Fruit fly (Drosophila melanogaster) whole organism, embryonic: Measurements from ENCODE around the gene AOX4.

Experiments
- Atf3 ChIP-seq: fragments of 200-800 bp; sonication (Bioruptor generic); optimal IDR thresholded peaks from 3 replicates; lab custom pipeline; 2016; ENCODE audit warnings: missing biosample characterization, missing genetic modification characterization
- CG10209 ChIP-seq: fragments of 200-800 bp; sonication (Bioruptor generic); optimal IDR thresholded peaks from 3 replicates; lab custom pipeline; 2017; ENCODE audit warnings: missing biosample characterization, mild to moderate bottlenecking, missing genetic modification characterization, missing genetic modification reagents
- CG10979 ChIP-seq: fragments of 200-800 bp; sonication (Bioruptor generic); optimal IDR thresholded peaks from 2 replicates; lab custom pipeline; 2018; ENCODE audit warnings: missing biosample characterization, mild to moderate bottlenecking, missing genetic modification characterization, moderate library complexity
- CG11504 ChIP-seq: fragments of 200-800 bp; sonication (Bioruptor generic); optimal IDR thresholded peaks from 3 replicates; lab custom pipeline; 2019; ENCODE audit warnings: missing biosample characterization, mild to moderate bottlenecking, missing genetic modification characterization, moderate library complexity
- CG12391 ChIP-seq: fragments of 200-800 bp; sonication (Bioruptor generic); optimal IDR thresholded peaks from 3 replicates; lab custom pipeline; 2018; ENCODE audit warnings: missing biosample characterization, mild to moderate bottlenecking, missing genetic modification characterization, moderate library complexity
- CG13424 ChIP-seq: fragments of 200-800 bp; sonication (Bioruptor generic); optimal IDR thresholded peaks from 2 replicates; lab custom pipeline; 2019; ENCODE audit warnings: missing biosample characterization, mild to moderate bottlenecking, missing genetic modification characterization, moderate library complexity
- CG17328 ChIP-seq: fragments of 200-800 bp; sonication (Bioruptor generic); IDR thresholded peaks from 2 replicates; pipeline ENCODE4 v1.3.6; 2022; ENCODE audit warnings: missing biosample characterization, missing genetic modification characterization
- CG17802 ChIP-seq: fragments of 200-800 bp; sonication (Bioruptor generic); optimal IDR thresholded peaks from 2 replicates; lab custom pipeline; 2018; ENCODE audit warnings: missing biosample characterization, mild to moderate bottlenecking, missing genetic modification characterization, moderate library complexity
- CG18599 ChIP-seq: fragments of 200-800 bp; sonication (Bioruptor generic); optimal IDR thresholded peaks from 3 replicates; lab custom pipeline; 2017; ENCODE audit warnings: missing biosample characterization, missing genetic modification characterization, mild to moderate bottlenecking, moderate library complexity, missing genetic modification reagents
- CG18764 ChIP-seq: fragments of 200-800 bp; sonication (Bioruptor generic); optimal IDR thresholded peaks from 3 replicates; lab custom pipeline; 2016; ENCODE audit warnings: missing biosample characterization, missing genetic modification characterization
- CG2120 ChIP-seq: fragments of 200-800 bp; sonication (Bioruptor generic); optimal IDR thresholded peaks from 3 replicates; lab custom pipeline; 2016; ENCODE audit warnings: missing biosample characterization, missing genetic modification characterization
- CG31224 ChIP-seq: fragments of 200-800 bp; sonication (Bioruptor generic); IDR thresholded peaks from 2 replicates; pipeline ENCODE4 v1.3.6; 2022; ENCODE audit warnings: missing biosample characterization, missing genetic modification characterization
- CG31441 ChIP-seq: fragments of 200-800 bp; sonication (Bioruptor generic); IDR thresholded peaks from 2 replicates; pipeline ENCODE4 v1.3.6; 2022; ENCODE audit warnings: missing biosample characterization, missing genetic modification characterization
- CG32532 ChIP-seq: fragments of 200-800 bp; sonication (Bioruptor generic); IDR thresholded peaks from 2 replicates; pipeline ENCODE4 v1.3.6; 2022; ENCODE audit warnings: missing biosample characterization, missing genetic modification characterization
- CG6175 ChIP-seq: fragments of 200-800 bp; sonication (Bioruptor generic); IDR thresholded peaks from 3 replicates; pipeline ENCODE4 v1.3.6; 2022; ENCODE audit warnings: missing biosample characterization, missing genetic modification characterization
- CG6254 ChIP-seq: fragments of 200-800 bp; sonication (Bioruptor generic); optimal IDR thresholded peaks from 3 replicates; lab custom pipeline; 2017; ENCODE audit warnings: mild to moderate bottlenecking, missing biosample characterization, missing genetic modification reagents, missing genetic modification characterization
- CG7271 ChIP-seq: fragments of 200-800 bp; sonication (Bioruptor generic); optimal IDR thresholded peaks from 2 replicates; lab custom pipeline; 2018; ENCODE audit warnings: missing biosample characterization, mild to moderate bottlenecking, missing genetic modification characterization, moderate library complexity
- CG7963 ChIP-seq: fragments of 200-800 bp; sonication (Bioruptor generic); IDR thresholded peaks from 3 replicates; pipeline ENCODE4 v1.3.6; 2022; ENCODE audit warnings: missing biosample characterization, missing genetic modification characterization; ENCODE audit not compliant: partially characterized antibody
- CG8478 ChIP-seq: fragments of >200 bp; optimal IDR thresholded peaks from 2 replicates; lab custom pipeline; 2018
- CG9609 ChIP-seq: fragments of 200-800 bp; sonication (Bioruptor generic); optimal IDR thresholded peaks from 3 replicates; lab custom pipeline; 2016; ENCODE audit warnings: missing biosample characterization, missing genetic modification characterization
- Dip3 ChIP-seq: fragments of 200-800 bp; sonication (Bioruptor generic); optimal IDR thresholded peaks from 3 replicates; lab custom pipeline; 2016; ENCODE audit warnings: missing biosample characterization, missing genetic modification characterization
- Doc3 ChIP-seq: fragments of 200-800 bp; sonication (Bioruptor generic); IDR thresholded peaks from 3 replicates; pipeline ENCODE4 v1.3.6; 2022; ENCODE audit warnings: missing biosample characterization, missing genetic modification characterization; ENCODE audit not compliant: partially characterized antibody
- Drgx ChIP-seq: fragments of 200-800 bp; sonication (Bioruptor generic); IDR thresholded peaks from 2 replicates; pipeline ENCODE4 v1.3.6; 2022; ENCODE audit warnings: missing biosample characterization, missing genetic modification characterization
- Ets65A ChIP-seq: fragments of 200-800 bp; sonication (Bioruptor generic); peaks from one replicate; lab custom pipeline; 2016; ENCODE audit warnings: missing biosample characterization, missing genetic modification characterization
- HLH54F ChIP-seq: fragments of 200-800 bp; sonication (Bioruptor generic); optimal IDR thresholded peaks from 3 replicates; lab custom pipeline; 2016; ENCODE audit warnings: missing biosample characterization, missing genetic modification characterization
- HLHmδ ChIP-seq: fragments of 200-800 bp; sonication (Bioruptor generic); optimal IDR thresholded peaks from 2 replicates; lab custom pipeline; 2018; ENCODE audit warnings: missing biosample characterization, mild to moderate bottlenecking, missing genetic modification characterization, moderate library complexity
- Hand ChIP-seq: fragments of 200-800 bp; sonication (Bioruptor generic); optimal IDR thresholded peaks from 2 replicates; lab custom pipeline; 2017; ENCODE audit warnings: mild to moderate bottlenecking, missing biosample characterization, missing genetic modification reagents, missing genetic modification characterization
- Hr78 ChIP-seq, 2 experiments: fragments of 200-800 bp in 1 of 2; fragments of >200 bp in 1 of 2; sonication (Bioruptor generic) in 1 of 2; optimal IDR thresholded peaks; 2 replicates each; lab custom pipeline; 2017 to 2019; ENCODE audit warnings: missing biosample characterization in 2 of 2, missing genetic modification characterization in 2 of 2, mild to moderate bottlenecking in 1 of 2, moderate library complexity in 1 of 2
- Hsf ChIP-seq: fragments of 200-800 bp; sonication (Bioruptor generic); optimal IDR thresholded peaks from 3 replicates; lab custom pipeline; 2016; ENCODE audit warnings: missing biosample characterization, missing genetic modification characterization
- Kr ChIP-seq: fragments of 200-800 bp; sonication (Bioruptor generic); optimal IDR thresholded peaks from 2 replicates; lab custom pipeline; 2017; ENCODE audit warnings: missing biosample characterization, mild to moderate bottlenecking, missing genetic modification characterization
- Lim3 ChIP-seq: fragments of 200-800 bp; sonication (Bioruptor generic); IDR thresholded peaks from 2 replicates; pipeline ENCODE4 v1.3.6; 2022; ENCODE audit warnings: missing biosample characterization, missing genetic modification characterization
- Mad ChIP-seq: fragments of 200-800 bp; sonication (Bioruptor generic); optimal IDR thresholded peaks from 2 replicates; lab custom pipeline; 2016; ENCODE audit warnings: missing biosample characterization, missing genetic modification characterization
- Rfx ChIP-seq: fragments of 200-800 bp; sonication (Bioruptor generic); IDR thresholded peaks from 2 replicates; pipeline ENCODE4 v1.3.6; 2022; ENCODE audit warnings: missing biosample characterization, missing genetic modification characterization
- Spps ChIP-seq: fragments of 200-800 bp; sonication (Bioruptor generic); optimal IDR thresholded peaks from 2 replicates; lab custom pipeline; 2018; ENCODE audit warnings: missing biosample characterization, mild to moderate bottlenecking, missing genetic modification characterization
- ab ChIP-seq: fragments of 200-800 bp; sonication (Bioruptor generic); optimal IDR thresholded peaks from 2 replicates; lab custom pipeline; 2016; ENCODE audit warnings: missing biosample characterization, missing genetic modification characterization
- amos ChIP-seq: fragments of 200-800 bp; sonication (Bioruptor generic); IDR thresholded peaks from 2 replicates; pipeline ENCODE4 v1.3.6; 2022; ENCODE audit warnings: missing biosample characterization, missing genetic modification characterization; ENCODE audit not compliant: partially characterized antibody
- bigmax ChIP-seq: fragments of 200-800 bp; sonication (Bioruptor generic); optimal IDR thresholded peaks from 2 replicates; lab custom pipeline; 2018; ENCODE audit warnings: missing biosample characterization, mild to moderate bottlenecking, missing genetic modification characterization
- caup ChIP-seq: fragments of 200-800 bp; sonication (Bioruptor generic); optimal IDR thresholded peaks from 3 replicates; lab custom pipeline; 2017; ENCODE audit warnings: missing biosample characterization, mild to moderate bottlenecking, missing genetic modification characterization, moderate library complexity; ENCODE audit not compliant: severe bottlenecking
- cwo ChIP-seq: fragments of 200-800 bp; sonication (Bioruptor generic); optimal IDR thresholded peaks from 3 replicates; lab custom pipeline; 2017; ENCODE audit warnings: missing biosample characterization, missing genetic modification characterization, mild to moderate bottlenecking, moderate library complexity, missing genetic modification reagents
- dysf ChIP-seq: fragments of 200-800 bp; sonication (Bioruptor generic); IDR thresholded peaks from 3 replicates; pipeline ENCODE4 v1.3.6; 2022; ENCODE audit warnings: missing biosample characterization, missing genetic modification characterization
- ewg ChIP-seq: fragments of 200-800 bp; sonication (Bioruptor generic); optimal IDR thresholded peaks from 3 replicates; lab custom pipeline; 2017; ENCODE audit warnings: mild to moderate bottlenecking, missing biosample characterization, missing genetic modification reagents, missing genetic modification characterization
- h ChIP-seq: fragments of >200 bp; optimal IDR thresholded peaks from 2 replicates; lab custom pipeline; 2017
- pnt ChIP-seq: fragments of 200-800 bp; sonication (Bioruptor generic); optimal IDR thresholded peaks from 3 replicates; lab custom pipeline; 2016; ENCODE audit warnings: missing biosample characterization, missing genetic modification characterization
- sd ChIP-seq: fragments of 200-800 bp; sonication (Bioruptor generic); optimal IDR thresholded peaks from 3 replicates; lab custom pipeline; 2018; ENCODE audit warnings: missing biosample characterization, mild to moderate bottlenecking, missing genetic modification characterization, moderate library complexity
- shn ChIP-seq: fragments of 200-800 bp; sonication (Bioruptor generic); optimal IDR thresholded peaks from 3 replicates; lab custom pipeline; 2016; ENCODE audit warnings: missing biosample characterization, missing genetic modification characterization
- toy ChIP-seq: fragments of 200-800 bp; sonication (Bioruptor generic); IDR thresholded peaks from 2 replicates; pipeline ENCODE4 v1.3.6; 2022; ENCODE audit warnings: missing biosample characterization, missing genetic modification characterization
- trem ChIP-seq: fragments of 200-800 bp; optimal IDR thresholded peaks from 3 replicates; lab custom pipeline; 2019; ENCODE audit warnings: missing biosample characterization, mild to moderate bottlenecking, missing genetic modification characterization, moderate library complexity
- usp ChIP-seq: fragments of >200 bp; optimal IDR thresholded peaks from 2 replicates; lab custom pipeline; 2017; ENCODE audit warnings: missing biosample characterization, missing genetic modification characterization
- vvl ChIP-seq: fragments of 200-800 bp; sonication (Bioruptor generic); IDR thresholded peaks from 2 replicates; pipeline ENCODE4 v1.3.6; 2022; ENCODE audit warnings: missing biosample characterization, missing genetic modification characterization
- zen ChIP-seq: fragments of 200-800 bp; sonication (Bioruptor generic); optimal IDR thresholded peaks from 3 replicates; lab custom pipeline; 2018; ENCODE audit warnings: missing biosample characterization, mild to moderate bottlenecking, missing genetic modification characterization, moderate library complexity

Gene AOX4

dm6 chr3R:15579693-15580092 lies 27.1 kb upstream of the AOX4 start:
- TF ChIP-seq Kr (peak; percentile 51), cwo (GFP tag; lab: Kevin White, UChicago) (no peak), Ets65A (peak; percentile 72)

DNA sequence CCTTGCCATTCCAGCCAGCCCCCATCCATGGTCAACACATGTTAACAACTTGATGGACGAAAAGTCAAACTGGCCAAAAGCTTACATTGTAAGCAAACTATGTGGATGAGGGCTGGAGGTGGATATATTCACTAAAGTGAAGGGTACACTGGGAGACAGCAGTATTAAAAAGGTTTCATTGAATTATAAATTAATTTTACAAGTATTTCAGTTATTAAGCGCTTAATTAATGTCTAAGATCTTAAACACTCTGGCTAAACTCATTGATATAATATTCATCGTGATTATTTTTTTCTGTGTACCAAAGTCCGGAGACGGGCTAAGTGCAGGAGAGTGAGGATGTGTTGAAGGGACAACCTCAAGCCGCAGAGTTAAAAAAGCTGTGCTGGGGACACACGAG lies 15.9 kb upstream of the AOX4 start:
- no peak for TF ChIP-seq Mad (GFP tag; lab: Kevin White, UChicago)
- no peak for TF ChIP-seq CG7271
- no peak for TF ChIP-seq CG17802 (tag; lab: Kevin White, UChicago)
- TF ChIP-seq CG31224 (GFP tag; lab: Robert Waterston, UW), result no peak
- no peak for TF ChIP-seq zen (tag; lab: Kevin White, UChicago)
- TF ChIP-seq trem (tag; lab: Kevin White, UChicago), result no peak
- TF ChIP-seq CG17328 (GFP tag; lab: Robert Waterston, UW), result no peak
- no peak for TF ChIP-seq Doc3 (GFP tag; lab: Robert Waterston, UW)
- no peak for TF ChIP-seq h (lab: Kevin White, UChicago)
- TF ChIP-seq bigmax (GFP tag; lab: Kevin White, UChicago), result no peak
- no peak for TF ChIP-seq CG8478 (lab: Kevin White, UChicago)
- no peak for TF ChIP-seq CG6175
- TF ChIP-seq CG13424, result no peak
- TF ChIP-seq CG18599, result peak; percentile 24
- TF ChIP-seq CG12391 (tag; lab: Kevin White, UChicago), result peak; percentile 14
- no peak for TF ChIP-seq shn
- no peak for TF ChIP-seq HLH54F (GFP tag; lab: Kevin White, UChicago)
- TF ChIP-seq CG31441 (GFP tag; lab: Robert Waterston, UW), result 0 out of 2 replicates have a peak, but pooled peaks have one; percentile 20
- TF ChIP-seq ewg (GFP tag; lab: Kevin White, UChicago), result no peak
- TF ChIP-seq amos (GFP tag; lab: Robert Waterston, UW), result no peak
- TF ChIP-seq CG10209 (GFP tag; lab: Kevin White, UChicago), result no peak
- TF ChIP-seq CG32532 (GFP tag; lab: Robert Waterston, UW), result no peak
- no peak for TF ChIP-seq CG9609 (GFP tag; lab: Kevin White, UChicago)
- TF ChIP-seq pnt (GFP tag; lab: Kevin White, UChicago), result no peak
- TF ChIP-seq Atf3 (GFP tag; lab: Kevin White, UChicago), result no peak
- TF ChIP-seq Drgx (GFP tag; lab: Robert Waterston, UW), result peak; percentile 40; the same call in 1 of the 2 replicates
- no peak for TF ChIP-seq Hand (GFP tag; lab: Kevin White, UChicago)
- TF ChIP-seq dysf (GFP tag; lab: Robert Waterston, UW), result no peak
- TF ChIP-seq sd (tag; lab: Kevin White, UChicago), result no peak
- TF ChIP-seq Rfx (GFP tag; lab: Robert Waterston, UW), result no peak
- no peak for TF ChIP-seq CG6254 (GFP tag; lab: Kevin White, UChicago)
- TF ChIP-seq Hr78 (GFP tag; optimal IDR thresholded peaks at IDR 0.05; lab: Kevin White, UChicago), result no peak
- no peak for TF ChIP-seq Spps
- TF ChIP-seq CG10979 (tag; lab: Kevin White, UChicago), result peak; percentile 2
- no peak for TF ChIP-seq Hsf (GFP tag; lab: Kevin White, UChicago)
- TF ChIP-seq CG11504 (tag; lab: Kevin White, UChicago), result peak; percentile 25
- TF ChIP-seq Lim3, result no peak
- no peak for TF ChIP-seq CG7963
- no peak for TF ChIP-seq Dip3 (GFP tag; lab: Kevin White, UChicago)
- no peak for TF ChIP-seq toy (GFP tag; lab: Robert Waterston, UW)
- no peak for TF ChIP-seq caup (GFP tag; lab: Kevin White, UChicago)
- TF ChIP-seq usp (GFP tag; lab: Kevin White, UChicago), result no peak
- no peak for TF ChIP-seq CG2120 (GFP tag; lab: Kevin White, UChicago)
- TF ChIP-seq HLHmδ (GFP tag; lab: Kevin White, UChicago), result no peak
- TF ChIP-seq vvl, result 0 out of 2 replicates have a peak, but pooled peaks have one; percentile 18
- no peak for TF ChIP-seq CG18764
- TF ChIP-seq ab (GFP tag; lab: Kevin White, UChicago), result no peak
